Worm (Caenorhabditis elegans): ENCODE data around the gene mltn-11.

mltn-11 gene

ce11 chrV:16603102-16603501, 32.9 kb upstream of the mltn-11 start, which contains the start of gene T03E6.8:
TSS of gene T03E6.8 (minus strand) at chrV:16603202.
- TF ChIP-seq ztf-11 (tag; optimal IDR thresholded peaks at IDR 0.05): no peak

ce11 chrV:16604301-16604700, 31.7 kb upstream of the mltn-11 start:
- TF ChIP-seq sma-9 (GFP tag; optimal IDR thresholded peaks at IDR 0.05) (no peak), sma-9 (tag; optimal IDR thresholded peaks at IDR 0.05) (no peak), aly-2 (tag; optimal IDR thresholded peaks at IDR 0.05) (no peak), snpc-4 (tag; optimal IDR thresholded peaks at IDR 0.05) (no peak), dmd-4 (tag; optimal IDR thresholded peaks at IDR 0.05) (no peak), nhr-77 (tag; optimal IDR thresholded peaks at IDR 0.05) (no peak), fos-1 (tag; optimal IDR thresholded peaks at IDR 0.05) (peak; percentile 18), lin-11 (tag; optimal IDR thresholded peaks at IDR 0.05) (no peak)

- TF ChIP-seq Y55F3AM.14 (GFP tag; optimal IDR thresholded peaks at IDR 0.05) (no peak), fos-1 (tag; optimal IDR thresholded peaks at IDR 0.05) (peak; percentile 74), C34F6.9 (tag; optimal IDR thresholded peaks at IDR 0.05) (no peak), nhr-10 (tag; optimal IDR thresholded peaks at IDR 0.05) (no peak), lin-11 (tag; optimal IDR thresholded peaks at IDR 0.05) (no peak), nhr-23 (tag; optimal IDR thresholded peaks at IDR 0.05) (no peak)
These were observed 30.5 kb upstream of the mltn-11 start for ce11 chrV:16605463-16605862.

- TF ChIP-seq alr-1 (tag; optimal IDR thresholded peaks at IDR 0.05) (no peak), unc-62 (GFP tag; optimal IDR thresholded peaks at IDR 0.05) (no peak), ZK546.5 (tag; optimal IDR thresholded peaks at IDR 0.05) (no peak), nhr-21 (tag; optimal IDR thresholded peaks at IDR 0.05) (no peak), elt-1 (tag; optimal IDR thresholded peaks at IDR 0.05) (no peak), peb-1 (tag; optimal IDR thresholded peaks at IDR 0.05) (no peak)
These were observed 29.7 kb upstream of the mltn-11 start, which contains the start of gene Y32B12C.1 for ce11 chrV:16606313-16606712. TSS of gene Y32B12C.1 (plus strand) at chrV:16606613.

- TF ChIP-seq skn-1 (tag; optimal IDR thresholded peaks at IDR 0.05): no peak
- TF ChIP-seq ztf-4 (tag; optimal IDR thresholded peaks at IDR 0.05): no peak
- TF ChIP-seq ztf-11 (tag; optimal IDR thresholded peaks at IDR 0.05): no peak
- peak; percentile 24 for TF ChIP-seq fos-1 (tag; optimal IDR thresholded peaks at IDR 0.05)
- TF ChIP-seq sem-4 (tag; optimal IDR thresholded peaks at IDR 0.05): no peak
- no peak for TF ChIP-seq mbf-1 (tag; optimal IDR thresholded peaks at IDR 0.05)
These were observed 27.5 kb upstream of the mltn-11 start for ce11 chrV:16608478-16608877.

- TF ChIP-seq nhr-11 (tag; optimal IDR thresholded peaks at IDR 0.05) (no peak), peb-1 (tag; optimal IDR thresholded peaks at IDR 0.05) (no peak), lin-39 (tag; optimal IDR thresholded peaks at IDR 0.05) (no peak), nhr-6 (tag; optimal IDR thresholded peaks at IDR 0.05) (no peak), zag-1 (tag; optimal IDR thresholded peaks at IDR 0.05) (no peak), snpc-4 (tag; optimal IDR thresholded peaks at IDR 0.05) (no peak), ama-1 (optimal IDR thresholded peaks at IDR 0.05) (no peak), mdl-1 (tag; optimal IDR thresholded peaks at IDR 0.05) (no peak), fos-1 (tag; optimal IDR thresholded peaks at IDR 0.05) (peak; percentile 84), dmd-4 (tag; optimal IDR thresholded peaks at IDR 0.05) (no peak), aly-2 (tag; optimal IDR thresholded peaks at IDR 0.05) (no peak), nhr-77 (tag; optimal IDR thresholded peaks at IDR 0.05) (no peak), mab-5 (tag; optimal IDR thresholded peaks at IDR 0.05) (no peak), ceh-16 (tag; optimal IDR thresholded peaks at IDR 0.05) (no peak), sma-9 (GFP tag; optimal IDR thresholded peaks at IDR 0.05) (peak; percentile 10), sma-9 (tag; optimal IDR thresholded peaks at IDR 0.05) (no peak), crh-2 (tag; optimal IDR thresholded peaks at IDR 0.05) (peak; percentile 13), F13H6.1 (tag; optimal IDR thresholded peaks at IDR 0.05) (no peak), gmeb-1 (tag; optimal IDR thresholded peaks at IDR 0.05) (no peak), R02D3.7 (tag; optimal IDR thresholded peaks at IDR 0.05) (no peak), elt-1 (tag; optimal IDR thresholded peaks at IDR 0.05) (no peak)
These were observed 25.9 kb upstream of the mltn-11 start for ce11 chrV:16610094-16610493.
